Worm (Caenorhabditis elegans) whole organism, young adult: ENCODE data around the gene F52G3.7.

ENCODE experiments used
- B0035.1 ChIP-seq: sonication (generic microtip); optimal IDR thresholded peaks from 2 replicates; lab custom pipeline; 2016; ENCODE audit warnings: missing genetic modification characterization, mild to moderate bottlenecking, missing compliant biosample characterization, missing genotype, missing genetic modification reagents
- C17E4.6 ChIP-seq: fragments of 200-800 bp; sonication (Bioruptor generic); IDR thresholded peaks from 2 replicates; pipeline ENCODE4 v1.3.6; 2022; ENCODE audit warnings: missing genetic modification reagents, missing genetic modification characterization, missing compliant biosample characterization
- F39B2.1 ChIP-seq: fragments of 200-800 bp; sonication (Bioruptor generic); IDR thresholded peaks from 2 replicates; pipeline ENCODE4 v1.3.6; 2022; ENCODE audit warnings: missing genetic modification reagents, missing genetic modification characterization, missing compliant biosample characterization
- F55B11.4 ChIP-seq: sonication (generic microtip); optimal IDR thresholded peaks from 2 replicates; lab custom pipeline; 2016; ENCODE audit warnings: missing compliant biosample characterization, missing genetic modification characterization, borderline replicate concordance; ENCODE audit not compliant: insufficient read depth
- K12H6.12 ChIP-seq: fragments of 200-800 bp; sonication (Bioruptor generic); optimal IDR thresholded peaks from 2 replicates; lab custom pipeline; 2018; ENCODE audit warnings: mild to moderate bottlenecking, missing genetic modification characterization, missing compliant biosample characterization
- Y56A3A.18 ChIP-seq: fragments of 200-800 bp; sonication (Bioruptor generic); IDR thresholded peaks from 2 replicates; pipeline ENCODE4 v1.3.6; 2022; ENCODE audit warnings: missing genetic modification reagents, missing genetic modification characterization, missing compliant biosample characterization
- akir-1 ChIP-seq: fragments of 200-800 bp; sonication (Bioruptor generic); optimal IDR thresholded peaks from 2 replicates; lab custom pipeline; 2018; ENCODE audit warnings: mild to moderate bottlenecking, missing genetic modification characterization, moderate library complexity, missing compliant biosample characterization
- bed-2 ChIP-seq: fragments of 200-800 bp; sonication (Bioruptor generic); IDR thresholded peaks from 2 replicates; pipeline ENCODE4 v1.3.6; 2022; ENCODE audit warnings: missing genetic modification reagents, missing genetic modification characterization, missing compliant biosample characterization
- ceh-58 ChIP-seq: fragments of 200-800 bp; sonication (Bioruptor generic); IDR thresholded peaks from 2 replicates; pipeline ENCODE4 v1.3.6; 2022; ENCODE audit warnings: missing genetic modification characterization, missing compliant biosample characterization
- ceh-91 ChIP-seq: fragments of 200-800 bp; sonication (Bioruptor generic); IDR thresholded peaks from 2 replicates; pipeline ENCODE4 v1.3.6; 2022; ENCODE audit warnings: missing genetic modification reagents, missing genetic modification characterization, missing compliant biosample characterization
- dpff-1 ChIP-seq: sonication (generic microtip); optimal IDR thresholded peaks from 2 replicates; lab custom pipeline; 2017; ENCODE audit warnings: mild to moderate bottlenecking, missing genetic modification characterization, missing compliant biosample characterization
- dpl-1 ChIP-seq: fragments of 150-350 bp; optimal IDR thresholded peaks from 2 replicates; lab custom pipeline; 2014; ENCODE audit warnings: missing biosample characterization, missing genetic modification reagents, missing genetic modification characterization
- egrh-3 ChIP-seq: fragments of 200-800 bp; sonication (Bioruptor generic); IDR thresholded peaks from 2 replicates; pipeline ENCODE4 v1.3.6; 2022; ENCODE audit warnings: missing genetic modification reagents, missing genetic modification characterization, missing compliant biosample characterization
- ekl-4 ChIP-seq: fragments of 200-800 bp; sonication (Bioruptor generic); IDR thresholded peaks from 2 replicates; pipeline ENCODE4 v1.3.6; 2022; ENCODE audit warnings: missing genetic modification reagents, missing genetic modification characterization, missing compliant biosample characterization
- him-1 ChIP-seq: sonication (generic microtip); optimal IDR thresholded peaks from 2 replicates; lab custom pipeline; 2016; ENCODE audit warnings: missing genotype, missing genetic modification reagents, missing genetic modification characterization, missing compliant biosample characterization
- lir-1 ChIP-seq: fragments of 200-800 bp; sonication (Bioruptor generic); conservative IDR thresholded peaks from 2 replicates; pipeline ENCODE4 v1.3.6; 2022; ENCODE audit warnings: missing genetic modification reagents, missing genetic modification characterization, missing compliant biosample characterization
- madf-3 ChIP-seq: fragments of 200-800 bp; sonication (Bioruptor generic); IDR thresholded peaks from 2 replicates; pipeline ENCODE4 v1.3.6; 2022; ENCODE audit warnings: missing genetic modification reagents, missing genetic modification characterization, missing compliant biosample characterization
- madf-6 ChIP-seq: fragments of 200-800 bp; sonication (Bioruptor generic); IDR thresholded peaks from 2 replicates; pipeline ENCODE4 v1.3.6; 2022; ENCODE audit warnings: missing genetic modification reagents, missing genetic modification characterization, missing compliant biosample characterization
- mcd-1 ChIP-seq: fragments of 200-800 bp; sonication (Bioruptor generic); IDR thresholded peaks from 2 replicates; pipeline ENCODE4 v1.3.6; 2022; ENCODE audit warnings: missing genetic modification reagents, missing genetic modification characterization, missing compliant biosample characterization
- mel-28 ChIP-seq: sonication (generic microtip); optimal IDR thresholded peaks from 2 replicates; lab custom pipeline; 2016; ENCODE audit warnings: borderline replicate concordance, mild to moderate bottlenecking, missing genetic modification characterization, missing compliant biosample characterization
- mxl-1 ChIP-seq: sonication (generic microtip); optimal IDR thresholded peaks from 2 replicates; lab custom pipeline; 2016; ENCODE audit warnings: missing genetic modification characterization, missing compliant biosample characterization
- nhr-80 ChIP-seq: sonication (generic microtip); optimal IDR thresholded peaks from 2 replicates; lab custom pipeline; 2016; ENCODE audit warnings: missing genetic modification characterization, missing compliant biosample characterization
- rcor-1 ChIP-seq: fragments of 200-800 bp; sonication (Bioruptor generic); IDR thresholded peaks from 2 replicates; pipeline ENCODE4 v1.3.6; 2022; ENCODE audit warnings: missing genetic modification reagents, missing genetic modification characterization, missing compliant biosample characterization
- rec-8 ChIP-seq, 2 experiments: sonication (generic microtip); optimal IDR thresholded peaks; 2 replicates each; lab custom pipeline; 2016; ENCODE audit warnings: mild to moderate bottlenecking in 2 of 2, missing genetic modification characterization in 2 of 2, missing genetic modification reagents in 2 of 2, missing genotype in 2 of 2, missing biosample characterization in 1 of 2, missing compliant biosample characterization in 1 of 2, moderate library complexity in 1 of 2
- rpc-1 ChIP-seq, 2 experiments: fragments of 150-350 bp in 1 of 2; sonication (generic microtip) in 1 of 2; optimal IDR thresholded peaks; 2 replicates each; lab custom pipeline; 2014 to 2018; ENCODE audit warnings: missing biosample characterization in 1 of 2, missing genetic modification characterization in 1 of 2, missing genetic modification reagents in 1 of 2, missing genotype in 1 of 2
- sdz-38 ChIP-seq: sonication (generic microtip); optimal IDR thresholded peaks from 2 replicates; lab custom pipeline; 2016; ENCODE audit warnings: missing genotype, missing genetic modification characterization, missing compliant biosample characterization
- snpc-1.3 ChIP-seq: sonication (generic microtip); optimal IDR thresholded peaks from 2 replicates; lab custom pipeline; 2017; ENCODE audit warnings: missing genetic modification characterization, mild to moderate bottlenecking, missing compliant biosample characterization, antibody characterized with exemption, moderate library complexity, missing genotype, missing genetic modification reagents; ENCODE audit not compliant: insufficient read depth
- snpc-3.4 ChIP-seq: sonication (generic microtip); optimal IDR thresholded peaks from 2 replicates; lab custom pipeline; 2017; ENCODE audit warnings: missing genetic modification characterization, mild to moderate bottlenecking, missing compliant biosample characterization, antibody characterized with exemption, moderate library complexity, missing genotype, missing genetic modification reagents
- tbp1 ChIP-seq: fragments of 200-800 bp; sonication (Bioruptor generic); optimal IDR thresholded peaks from 2 replicates; lab custom pipeline; 2018; ENCODE audit warnings: mild to moderate bottlenecking, missing genetic modification characterization, missing compliant biosample characterization
- unc-62 ChIP-seq: fragments of 150-350 bp; optimal IDR thresholded peaks from 2 replicates; lab custom pipeline; 2014; ENCODE audit warnings: missing biosample characterization, missing genetic modification reagents, missing genetic modification characterization
- zfh-2 ChIP-seq: fragments of 200-800 bp; sonication (Bioruptor generic); conservative IDR thresholded peaks from 2 replicates; pipeline ENCODE4 v1.3.6; 2022; ENCODE audit warnings: missing genetic modification reagents, missing genetic modification characterization, missing compliant biosample characterization
- ztf-22 ChIP-seq: fragments of 200-800 bp; sonication (Bioruptor generic); optimal IDR thresholded peaks from 2 replicates; lab custom pipeline; 2018; ENCODE audit warnings: mild to moderate bottlenecking, missing genetic modification characterization, moderate library complexity, missing compliant biosample characterization
- ztf-3 ChIP-seq: fragments of 200-800 bp; sonication (Bioruptor generic); optimal IDR thresholded peaks from 2 replicates; lab custom pipeline; 2018; ENCODE audit warnings: mild to moderate bottlenecking, missing genetic modification characterization, missing compliant biosample characterization
- ztf-6 ChIP-seq: fragments of 200-800 bp; sonication (Bioruptor generic); IDR thresholded peaks from 2 replicates; pipeline ENCODE4 v1.3.6; 2022; ENCODE audit warnings: missing genetic modification reagents, missing genetic modification characterization, missing compliant biosample characterization

The F52G3.7 gene

DNA sequence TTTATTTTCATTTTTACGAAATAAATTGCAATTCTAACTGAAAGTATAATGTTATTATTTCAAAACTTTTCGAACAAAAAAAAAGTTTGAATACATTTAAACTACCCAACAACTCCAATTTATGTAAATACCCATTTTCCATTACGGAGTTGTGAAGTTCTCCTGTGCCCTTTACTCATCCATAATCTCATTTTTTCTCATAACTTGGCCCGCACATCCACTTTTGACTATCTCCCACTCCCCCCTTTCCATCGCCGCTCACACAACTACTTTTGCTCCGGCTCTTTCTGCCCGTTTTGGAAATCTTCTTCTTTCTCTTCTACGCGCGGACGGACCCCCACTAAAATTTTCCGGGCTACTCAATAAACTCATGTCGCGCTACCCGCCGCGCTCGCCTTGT lies 1.1 kb upstream of the F52G3.7 start:
- 0 out of 2 replicates have a peak, but pooled peaks have one; percentile 7 for TF ChIP-seq zfh-2
- no peak for TF ChIP-seq F55B11.4 (tag; lab: Kevin White, UChicago)
- no peak for TF ChIP-seq mel-28 (tag; lab: Kevin White, UChicago)
- TF ChIP-seq sdz-38 (tag; lab: Kevin White, UChicago): no peak
- no peak for TF ChIP-seq madf-3 (GFP tag; lab: Robert Waterston, UW)
- TF ChIP-seq lir-1 (GFP tag; lab: Robert Waterston, UW): no peak

- TF ChIP-seq C17E4.6 (GFP tag; lab: Robert Waterston, UW) (no peak), zfh-2 (peak; percentile 78; the same call in 1 of the 2 replicates), egrh-3 (GFP tag; lab: Robert Waterston, UW) (peak; percentile 56; the same call in 1 of the 2 replicates)
- TF ChIP-seq, all 124 proteins: peak for 2
These were observed 2.2 kb downstream of the F52G3.7 start for ce11 chrX:16965888-16966287.

ce11 chrX:16967813-16968212 lies 4.1 kb downstream of the F52G3.7 start:
- no peak for TF ChIP-seq dpff-1 (tag; lab: Kevin White, UChicago)
- TF ChIP-seq ekl-4 (GFP tag; lab: Robert Waterston, UW): 0 out of 2 replicates have a peak, but pooled peaks have one; percentile 35
- peak; percentile 73 for TF ChIP-seq zfh-2

- TF ChIP-seq dpl-1 (GFP tag; lab: Kevin White, UChicago) (no peak), F39B2.1 (GFP tag; lab: Robert Waterston, UW) (no peak), akir-1 (GFP tag; lab: Kevin White, UChicago) (no peak), ztf-3 (no peak), ceh-91 (GFP tag; lab: Robert Waterston, UW) (no peak), bed-2 (no peak), Y56A3A.18 (GFP tag; lab: Robert Waterston, UW) (no peak), nhr-80 (tag; lab: Kevin White, UChicago) (no peak), rpc-1 (optimal IDR thresholded peaks at IDR 0.05; lab: Kevin White, UChicago) (no peak), rpc-1 (tag; optimal IDR thresholded peaks at IDR 0.05; lab: Kevin White, UChicago) (no peak), ceh-58 (GFP tag; lab: Robert Waterston, UW) (no peak), madf-6 (GFP tag; lab: Robert Waterston, UW) (no peak), rcor-1 (GFP tag; lab: Robert Waterston, UW) (no peak), snpc-3.4 (no peak), K12H6.12 (tag; lab: Kevin White, UChicago) (no peak), him-1 (tag; lab: Kevin White, UChicago) (no peak), ekl-4 (GFP tag; lab: Robert Waterston, UW) (no peak), B0035.1 (tag; lab: Kevin White, UChicago) (no peak), mcd-1 (GFP tag; lab: Robert Waterston, UW) (no peak)
These were observed 12.3 kb downstream of the F52G3.7 start, which contains the start of gene F52G3.5 for ce11 chrX:16976043-16976442. F52G3.5 (minus strand) TSS chrX:16976143.

DNA sequence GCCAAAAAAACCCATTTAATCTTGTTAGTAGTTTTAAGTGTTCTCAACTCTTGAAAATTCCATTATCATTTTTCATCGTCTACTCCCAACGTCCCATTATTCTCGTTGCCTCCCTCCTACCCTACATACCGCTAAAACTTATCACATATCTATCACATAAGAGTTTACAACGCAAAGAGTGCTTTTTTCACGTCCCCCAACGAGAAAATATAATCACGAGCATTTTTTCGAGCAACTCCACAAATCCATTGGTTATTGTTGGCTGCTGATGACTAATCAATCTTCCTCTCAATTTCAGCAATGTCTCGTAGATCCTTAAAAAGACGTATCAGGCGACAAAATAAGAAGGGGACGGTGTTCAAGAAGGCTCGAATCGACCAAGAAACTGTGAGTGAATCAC lies 14.6 kb downstream of the F52G3.7 start, which contains the start of gene mbl-1:
TSS of gene mbl-1 (plus strand) at position 301 of the 400 bp plus-strand sequence.
- TF ChIP-seq ztf-22 (GFP tag; lab: Kevin White, UChicago): no peak
- no peak for TF ChIP-seq rec-8 (tag; optimal IDR thresholded peaks at IDR 0.05; lab: Kevin White, UChicago)
- no peak for TF ChIP-seq F39B2.1 (GFP tag; lab: Robert Waterston, UW)
- no peak for TF ChIP-seq snpc-1.3 (tag; lab: Kevin White, UChicago)
- no peak for TF ChIP-seq mxl-1
- no peak for TF ChIP-seq unc-62 (GFP tag; lab: Kevin White, UChicago)
- TF ChIP-seq tbp1 (GFP tag; lab: Kevin White, UChicago): no peak
- TF ChIP-seq ztf-6 (GFP tag; lab: Robert Waterston, UW): no peak
- TF ChIP-seq, all 124 proteins: peak for 0
